Worm (Caenorhabditis elegans) whole organism, mixed stage, embryonic: ENCODE measurements around the gene fbxa-26.

Experiments used
- blmp-1 ChIP-seq: fragments of 150-350 bp; optimal IDR thresholded peaks from 2 replicates; lab custom pipeline; 2014; ENCODE audit warnings: missing biosample characterization, missing genetic modification characterization
- mep-1 ChIP-seq: fragments of 150-350 bp; optimal IDR thresholded peaks from 2 replicates; lab custom pipeline; 2017; ENCODE audit warnings: missing biosample characterization, missing genetic modification reagents, missing genetic modification characterization, inconsistent platforms
- nhr-76 ChIP-seq: sonication (generic microtip); optimal IDR thresholded peaks from 2 replicates; lab custom pipeline; 2017; ENCODE audit warnings: missing biosample characterization, missing genetic modification characterization

ce11 chrIII:1384092-1384491 is 41.8 kb upstream of the fbxa-26 start, which contains the start of the genes fbxa-138 and Y82E9BR.5:
- no peak for TF ChIP-seq blmp-1 (tag; lab: Kevin White, UChicago)
- TF ChIP-seq mep-1: no peak
- no peak for TF ChIP-seq nhr-76 (tag; lab: Kevin White, UChicago)
